Worm (Caenorhabditis elegans) whole organism, L1 larva: Measurements from ENCODE around the gene wdr-54.

Source experiments
- C04F5.9 ChIP-seq: sonication (generic microtip); optimal IDR thresholded peaks from 2 replicates; lab custom pipeline; 2016; ENCODE audit warnings: missing genetic modification characterization, missing compliant biosample characterization
- C16A3.4 ChIP-seq: fragments of 150-350 bp; optimal IDR thresholded peaks from 2 replicates; lab custom pipeline; 2014; ENCODE audit warnings: missing biosample characterization, missing genetic modification characterization
- Y116A8C.19 ChIP-seq: sonication (generic microtip); optimal IDR thresholded peaks from 2 replicates; lab custom pipeline; 2016; ENCODE audit warnings: missing compliant biosample characterization, missing genetic modification characterization, borderline replicate concordance
- aha-1 ChIP-seq: fragments of 150-350 bp; optimal IDR thresholded peaks from 2 replicates; lab custom pipeline; 2014; ENCODE audit warnings: missing biosample characterization, missing genetic modification characterization
- alr-1 ChIP-seq: fragments of 200-800 bp; sonication (Bioruptor generic); optimal IDR thresholded peaks from 2 replicates; lab custom pipeline; 2018; ENCODE audit warnings: borderline replicate concordance, mild to moderate bottlenecking, missing genetic modification characterization, missing compliant biosample characterization
- aly-2 ChIP-seq: fragments of 150-350 bp; optimal IDR thresholded peaks from 2 replicates; lab custom pipeline; 2014; ENCODE audit warnings: missing biosample characterization, missing genetic modification characterization
- blmp-1 ChIP-seq: fragments of 150-350 bp; optimal IDR thresholded peaks from 2 replicates; lab custom pipeline; 2014; ENCODE audit warnings: missing biosample characterization, missing genetic modification characterization
- ceh-63 ChIP-seq: fragments of 200-800 bp; sonication (Bioruptor generic); optimal IDR thresholded peaks from 2 replicates; lab custom pipeline; 2018; ENCODE audit warnings: mild to moderate bottlenecking, missing genetic modification characterization, missing compliant biosample characterization
- ceh-8 ChIP-seq: fragments of 200-800 bp; sonication (Bioruptor generic); optimal IDR thresholded peaks from 2 replicates; lab custom pipeline; 2018; ENCODE audit warnings: mild to moderate bottlenecking, missing genetic modification characterization, moderate library complexity, missing compliant biosample characterization
- ceh-82 ChIP-seq, 3 experiments: fragments of 150-350 bp in 1 of 3; sonication (generic microtip) in 2 of 3; optimal IDR thresholded peaks; 2 replicates each; lab custom pipeline; 2014 to 2017; ENCODE audit warnings: missing biosample characterization in 3 of 3, missing genetic modification characterization in 3 of 3
- ceh-88 ChIP-seq: fragments of 200-800 bp; sonication (Bioruptor generic); IDR thresholded peaks from 2 replicates; pipeline ENCODE4 v1.3.6; 2022; ENCODE audit warnings: missing genetic modification characterization, missing compliant biosample characterization
- dpl-1 ChIP-seq, 3 experiments: fragments of 150-350 bp in 2 of 3; sonication (generic microtip) in 1 of 3; optimal IDR thresholded peaks; 2 replicates each; lab custom pipeline; 2014 to 2017; ENCODE audit warnings: missing biosample characterization in 3 of 3, missing genetic modification characterization in 3 of 3, missing genetic modification reagents in 3 of 3
- dsc-1 ChIP-seq: sonication (generic microtip); optimal IDR thresholded peaks from 2 replicates; lab custom pipeline; 2016; ENCODE audit warnings: mild to moderate bottlenecking, missing genetic modification characterization, missing compliant biosample characterization
- efl-1 ChIP-seq, 4 experiments: fragments of 150-350 bp; optimal IDR thresholded peaks in 3 of 4; peaks in 1 of 4; 1 replicate in 1 of 4; 2 replicates in 3 of 4; lab custom pipeline; 2014; ENCODE audit warnings: missing biosample characterization in 2 of 4, missing genetic modification characterization in 2 of 4, missing genetic modification reagents in 2 of 4
- egl-13 ChIP-seq: sonication (generic microtip); optimal IDR thresholded peaks from 2 replicates; lab custom pipeline; 2016; ENCODE audit warnings: missing genotype, missing genetic modification reagents, missing genetic modification characterization, missing compliant biosample characterization
- egl-27 ChIP-seq, 2 experiments: fragments of 150-350 bp in 1 of 2; sonication (generic microtip); optimal IDR thresholded peaks; 3 replicates each; lab custom pipeline; 2017 to 2018; ENCODE audit warnings: missing biosample characterization in 2 of 2, missing genetic modification characterization in 2 of 2, missing genetic modification reagents in 2 of 2
- elt-2 ChIP-seq: sonication (generic microtip); optimal IDR thresholded peaks from 2 replicates; lab custom pipeline; 2016; ENCODE audit warnings: missing genetic modification characterization, mild to moderate bottlenecking, inconsistent platforms, missing compliant biosample characterization, missing genetic modification reagents
- ets-5 ChIP-seq: fragments of 200-800 bp; sonication (Bioruptor generic); IDR thresholded peaks from 2 replicates; pipeline ENCODE4 v1.3.6; 2022; ENCODE audit warnings: missing genetic modification characterization, missing compliant biosample characterization
- fkh-10 ChIP-seq: sonication (generic microtip); optimal IDR thresholded peaks from 2 replicates; lab custom pipeline; 2017; ENCODE audit warnings: missing biosample characterization, missing genetic modification reagents, missing genetic modification characterization
- fkh-4 ChIP-seq: sonication (generic microtip); optimal IDR thresholded peaks from 2 replicates; lab custom pipeline; 2016; ENCODE audit warnings: missing compliant biosample characterization, missing genetic modification characterization, borderline replicate concordance
- fkh-8 ChIP-seq: sonication (generic microtip); optimal IDR thresholded peaks from 2 replicates; lab custom pipeline; 2016; ENCODE audit warnings: mild to moderate bottlenecking, missing genetic modification characterization, missing compliant biosample characterization
- grh-1 ChIP-seq: fragments of 200-800 bp; sonication (Bioruptor generic); IDR thresholded peaks from 2 replicates; pipeline ENCODE4 v1.3.6; 2022; ENCODE audit warnings: missing genetic modification reagents, missing genetic modification characterization, missing compliant biosample characterization
- hlh-4 ChIP-seq: sonication (generic microtip); optimal IDR thresholded peaks from 2 replicates; lab custom pipeline; 2016; ENCODE audit warnings: mild to moderate bottlenecking, missing genetic modification characterization, missing compliant biosample characterization
- jun-1 ChIP-seq: fragments of 150-350 bp; optimal IDR thresholded peaks from 2 replicates; lab custom pipeline; 2014; ENCODE audit warnings: missing biosample characterization, missing genetic modification reagents, missing genetic modification characterization
- lin-14 ChIP-seq: fragments of 200-800 bp; sonication (Bioruptor generic); optimal IDR thresholded peaks from 2 replicates; lab custom pipeline; 2018; ENCODE audit warnings: mild to moderate bottlenecking, missing genetic modification characterization, moderate library complexity, missing compliant biosample characterization
- lin-15B ChIP-seq: fragments of 150-350 bp; sonication (generic microtip); optimal IDR thresholded peaks from 3 replicates; lab custom pipeline; 2014; ENCODE audit warnings: missing biosample characterization, missing genetic modification characterization
- lin-35 ChIP-seq, 2 experiments: fragments of 150-350 bp; optimal IDR thresholded peaks; 2 replicates each; lab custom pipeline; 2014; ENCODE audit warnings: missing biosample characterization in 2 of 2, missing genetic modification characterization in 2 of 2, missing genetic modification reagents in 2 of 2
- lin-39 ChIP-seq: fragments of 150-350 bp; optimal IDR thresholded peaks from 2 replicates; lab custom pipeline; 2014; ENCODE audit warnings: missing biosample characterization, missing genetic modification reagents, missing genetic modification characterization
- lsy-2 ChIP-seq, 2 experiments: fragments of 150-350 bp; optimal IDR thresholded peaks; 2 replicates each; lab custom pipeline; 2014; ENCODE audit warnings: missing biosample characterization in 2 of 2, missing genetic modification characterization in 2 of 2
- mab-9 ChIP-seq: fragments of 200-800 bp; sonication (Bioruptor generic); IDR thresholded peaks from 2 replicates; pipeline ENCODE4 v1.3.6; 2022; ENCODE audit warnings: missing genetic modification reagents, missing genetic modification characterization, missing compliant biosample characterization
- nhr-12 ChIP-seq: sonication (generic microtip); optimal IDR thresholded peaks from 2 replicates; lab custom pipeline; 2017; ENCODE audit warnings: missing biosample characterization, missing genetic modification characterization
- nhr-237 ChIP-seq: fragments of 150-350 bp; optimal IDR thresholded peaks from 2 replicates; lab custom pipeline; 2014; ENCODE audit warnings: missing biosample characterization, missing genetic modification characterization
- nhr-71 ChIP-seq: sonication (generic microtip); optimal IDR thresholded peaks from 2 replicates; lab custom pipeline; 2016; ENCODE audit warnings: mild to moderate bottlenecking, missing genetic modification characterization, moderate library complexity, missing compliant biosample characterization
- nhr-76 ChIP-seq: sonication (generic microtip); optimal IDR thresholded peaks from 2 replicates; lab custom pipeline; 2017; ENCODE audit warnings: missing biosample characterization, missing genetic modification characterization
- nhr-77 ChIP-seq: fragments of 150-350 bp; optimal IDR thresholded peaks from 2 replicates; lab custom pipeline; 2014; ENCODE audit warnings: missing biosample characterization, missing genetic modification characterization
- nhr-85 ChIP-seq: sonication (generic microtip); peaks from one replicate; lab custom pipeline; 2016; ENCODE audit warnings: missing genetic modification characterization, inconsistent platforms, missing compliant biosample characterization
- snpc-4 ChIP-seq: fragments of 150-350 bp; optimal IDR thresholded peaks from 2 replicates; lab custom pipeline; 2014; ENCODE audit warnings: missing biosample characterization, missing genetic modification characterization
- sptf-1 ChIP-seq: fragments of 150-350 bp; optimal IDR thresholded peaks from 2 replicates; lab custom pipeline; 2014; ENCODE audit warnings: missing biosample characterization, missing genetic modification characterization
- swsn-7 ChIP-seq: sonication (generic microtip); optimal IDR thresholded peaks from 2 replicates; lab custom pipeline; 2016; ENCODE audit warnings: missing genetic modification characterization, missing compliant biosample characterization
- tbx-2 ChIP-seq: sonication (generic microtip); optimal IDR thresholded peaks from 2 replicates; lab custom pipeline; 2016; ENCODE audit warnings: missing genetic modification characterization, missing compliant biosample characterization
- tlp-1 ChIP-seq: fragments of 150-350 bp; optimal IDR thresholded peaks from 2 replicates; lab custom pipeline; 2014; ENCODE audit warnings: missing biosample characterization, missing genetic modification characterization
- unc-130 ChIP-seq: fragments of 150-350 bp; optimal IDR thresholded peaks from 2 replicates; lab custom pipeline; 2017; ENCODE audit warnings: missing biosample characterization, missing genetic modification characterization, inconsistent platforms
- unc-30 ChIP-seq: sonication (generic microtip); optimal IDR thresholded peaks from 2 replicates; lab custom pipeline; 2017; ENCODE audit warnings: missing biosample characterization, missing genetic modification characterization
- unc-62 ChIP-seq: fragments of 150-350 bp; optimal IDR thresholded peaks from 2 replicates; lab custom pipeline; 2014; ENCODE audit warnings: missing biosample characterization, missing genetic modification reagents, missing genetic modification characterization
- unc-86 ChIP-seq: sonication (generic microtip); optimal IDR thresholded peaks from 2 replicates; lab custom pipeline; 2016; ENCODE audit warnings: missing genetic modification characterization, missing compliant biosample characterization
- unc-98 ChIP-seq: fragments of 200-800 bp; sonication (Bioruptor generic); IDR thresholded peaks from 2 replicates; pipeline ENCODE4 v1.3.6; 2022; ENCODE audit warnings: missing genetic modification characterization, missing compliant biosample characterization
- vab-15 ChIP-seq: sonication (generic microtip); optimal IDR thresholded peaks from 2 replicates; lab custom pipeline; 2017; ENCODE audit warnings: missing genotype, mild to moderate bottlenecking, missing genetic modification characterization, missing compliant biosample characterization
- zag-1 ChIP-seq: fragments of 150-350 bp; optimal IDR thresholded peaks from 2 replicates; lab custom pipeline; 2014; ENCODE audit warnings: missing biosample characterization, missing genetic modification characterization

Gene wdr-54

ce11 chrX:823736-824135 is 5.0 kb upstream of the wdr-54 start:
- peak in 1 of 2 experiments; percentile 30 for TF ChIP-seq lin-35 (GFP tag; optimal IDR thresholded peaks at IDR 0.05; lab: Kevin White, UChicago)
- no peak for TF ChIP-seq aly-2 (tag; lab: Kevin White, UChicago)
- peak; percentile 15 for TF ChIP-seq elt-2 (tag; lab: Kevin White, UChicago)
- TF ChIP-seq, all 84 proteins: peak for 2

- TF ChIP-seq tbx-2 (tag; lab: Kevin White, UChicago) (no peak), unc-62 (GFP tag; lab: Kevin White, UChicago) (no peak), nhr-76 (tag; lab: Kevin White, UChicago) (no peak), lin-39 (no peak), unc-98 (GFP tag; lab: Robert Waterston, UW) (no peak), C04F5.9 (tag; lab: Kevin White, UChicago) (no peak), dpl-1 (GFP tag; optimal IDR thresholded peaks at IDR 0.05; lab: Kevin White, UChicago) (no peak), fkh-8 (tag; lab: Kevin White, UChicago) (no peak)
- TF ChIP-seq, all 84 proteins: peak for 0
Observed at ce11 chrX:825375-825774, 3.3 kb upstream of the wdr-54 start, which contains the start of gene daf-3. Gene daf-3 (minus strand): TSS chrX:825475.

- peak; percentile 75 for TF ChIP-seq nhr-71 (tag; lab: Kevin White, UChicago)
- TF ChIP-seq nhr-77 (tag; lab: Kevin White, UChicago), result no peak
- no peak for TF ChIP-seq ceh-63 (GFP tag; lab: Kevin White, UChicago)
- TF ChIP-seq tlp-1 (tag; lab: Kevin White, UChicago), result no peak
- TF ChIP-seq unc-98 (GFP tag; lab: Robert Waterston, UW), result no peak
- TF ChIP-seq sptf-1 (tag; lab: Kevin White, UChicago), result no peak
- peak; percentile 91 for TF ChIP-seq lin-14 (GFP tag; lab: Kevin White, UChicago)
- TF ChIP-seq lin-15B (tag; lab: Kevin White, UChicago), result no peak
- TF ChIP-seq alr-1 (tag; lab: Kevin White, UChicago), result no peak
- TF ChIP-seq dsc-1 (tag; lab: Kevin White, UChicago), result peak; percentile 66
- no peak for TF ChIP-seq ets-5 (GFP tag; lab: Robert Waterston, UW)
- TF ChIP-seq nhr-85 (tag; lab: Kevin White, UChicago), result peak; percentile 47
- TF ChIP-seq ceh-82 (tag; optimal IDR thresholded peaks at IDR 0.05; lab: Kevin White, UChicago), result peak in 2 of 3 experiments; percentile 56 to 57
- no peak for TF ChIP-seq grh-1 (GFP tag; lab: Robert Waterston, UW)
- no peak for TF ChIP-seq egl-27 (tag; optimal IDR thresholded peaks at IDR 0.05; lab: Kevin White, UChicago)
- no peak for TF ChIP-seq lin-39
- TF ChIP-seq dpl-1 (GFP tag; optimal IDR thresholded peaks at IDR 0.05; lab: Kevin White, UChicago), result no peak
- no peak for TF ChIP-seq fkh-4 (tag; lab: Kevin White, UChicago)
- TF ChIP-seq unc-130 (tag; lab: Kevin White, UChicago), result no peak
- TF ChIP-seq ceh-88 (GFP tag; lab: Robert Waterston, UW), result no peak
- no peak for TF ChIP-seq Y116A8C.19 (tag; lab: Kevin White, UChicago)
- peak; percentile 64 for TF ChIP-seq tbx-2 (tag; lab: Kevin White, UChicago)
- peak; percentile 41 to 48 for TF ChIP-seq lsy-2 (tag; optimal IDR thresholded peaks at IDR 0.05; lab: Kevin White, UChicago)
- no peak for TF ChIP-seq nhr-237 (tag; lab: Kevin White, UChicago)
- no peak for TF ChIP-seq hlh-4 (tag; lab: Kevin White, UChicago)
- TF ChIP-seq blmp-1 (tag; lab: Kevin White, UChicago), result no peak
- TF ChIP-seq C16A3.4 (tag; lab: Kevin White, UChicago), result no peak
- TF ChIP-seq egl-13, result peak; percentile 70
- no peak for TF ChIP-seq aha-1 (tag; lab: Kevin White, UChicago)
- TF ChIP-seq mab-9, result no peak
- TF ChIP-seq nhr-12, result no peak
- TF ChIP-seq unc-86 (tag; lab: Kevin White, UChicago), result peak; percentile 74
- peak; percentile 39 to 47 for TF ChIP-seq efl-1 (optimal IDR thresholded peaks at IDR 0.05; lab: Kevin White, UChicago)
- no peak for TF ChIP-seq efl-1 (GFP tag; optimal IDR thresholded peaks at IDR 0.05 in 1 of 2; lab: Kevin White, UChicago)
- peak; percentile 17 for TF ChIP-seq fkh-10 (GFP tag; lab: Kevin White, UChicago)
- TF ChIP-seq vab-15 (tag; lab: Kevin White, UChicago), result no peak
- no peak for TF ChIP-seq ceh-8 (GFP tag; lab: Kevin White, UChicago)
- TF ChIP-seq snpc-4 (tag; lab: Kevin White, UChicago), result no peak
- no peak for TF ChIP-seq zag-1 (tag; lab: Kevin White, UChicago)
- TF ChIP-seq unc-30, result no peak
- peak; percentile 73 for TF ChIP-seq swsn-7 (tag; lab: Kevin White, UChicago)
- no peak for TF ChIP-seq jun-1 (tag; lab: Kevin White, UChicago)
Observed at ce11 chrX:825924-826323, 2.8 kb upstream of the wdr-54 start.
